Worm (Caenorhabditis elegans): Measurements from ENCODE around the gene ZK1098.9.

DNA sequence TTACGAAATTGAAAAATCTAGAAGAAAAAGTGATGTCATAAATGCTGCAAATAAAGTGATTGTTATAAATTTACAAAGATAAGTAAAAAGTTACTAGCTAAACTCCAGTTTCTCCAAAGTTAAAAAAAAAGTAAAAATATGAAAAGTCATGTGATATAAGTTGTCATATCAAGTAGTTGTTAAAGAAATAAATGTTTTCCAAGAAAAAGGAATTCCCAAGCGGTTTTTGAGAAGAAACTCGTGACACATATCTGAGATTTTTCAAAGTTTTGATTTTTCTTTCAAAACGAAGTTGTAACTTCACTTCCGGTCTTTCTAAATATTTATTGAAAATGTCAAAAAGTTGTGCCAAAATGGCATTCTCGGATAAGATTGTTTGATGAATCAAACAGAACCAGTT lies 43.2 kb upstream of the ZK1098.9 start:
- TF ChIP-seq pqm-1 (tag; optimal IDR thresholded peaks at IDR 0.05) = no peak
- no peak for TF ChIP-seq egl-5 (tag; optimal IDR thresholded peaks at IDR 0.05)
- no peak for TF ChIP-seq ceh-28 (tag; optimal IDR thresholded peaks at IDR 0.05)
